Worm (Caenorhabditis elegans): ENCODE measurements around the gene clp-10.

clp-10 gene

ce11 chrIII:62383-62873 is 24.4 kb upstream of the clp-10 start (continued):
- TF ChIP-seq aha-1 (tag; optimal IDR thresholded peaks at IDR 0.05) = no peak
- TF ChIP-seq nhr-90 (tag; optimal IDR thresholded peaks at IDR 0.05; ENCODE audit: poor library complexity) = no peak
- no peak for TF ChIP-seq hlh-17 (GFP tag; optimal IDR thresholded peaks at IDR 0.05; ENCODE audit: borderline replicate concordance)
- TF ChIP-seq tlp-1 (tag; optimal IDR thresholded peaks at IDR 0.05) = no peak
- TF ChIP-seq fkh-10 (GFP tag; optimal IDR thresholded peaks at IDR 0.05) = no peak
- no peak for TF ChIP-seq mep-1 (tag; optimal IDR thresholded peaks at IDR 0.05)
- TF ChIP-seq mef-2 (tag; optimal IDR thresholded peaks at IDR 0.05) = no peak
- no peak for TF ChIP-seq mdl-1 (tag; optimal IDR thresholded peaks at IDR 0.05)
- no peak for TF ChIP-seq ceh-8 (GFP tag; optimal IDR thresholded peaks at IDR 0.05)
- no peak for TF ChIP-seq skn-1 (tag; optimal IDR thresholded peaks at IDR 0.05)
- peak; percentile 45 for TF ChIP-seq lin-14 (GFP tag; optimal IDR thresholded peaks at IDR 0.05)
- no peak for TF ChIP-seq unc-62 (GFP tag; optimal IDR thresholded peaks at IDR 0.05)
- TF ChIP-seq nhr-76 (tag; optimal IDR thresholded peaks at IDR 0.05) = no peak
- TF ChIP-seq pqm-1 (tag; optimal IDR thresholded peaks at IDR 0.05) = no peak
- TF ChIP-seq nhr-71 (tag; optimal IDR thresholded peaks at IDR 0.05) = peak; percentile 37
- TF ChIP-seq xbp-1 (tag; optimal IDR thresholded peaks at IDR 0.05) = no peak
- TF ChIP-seq alr-1 (tag; optimal IDR thresholded peaks at IDR 0.05; ENCODE audit: borderline replicate concordance) = no peak
- TF ChIP-seq fos-1 (tag; optimal IDR thresholded peaks at IDR 0.05) = no peak

- no peak for TF ChIP-seq C04F5.9 (tag; optimal IDR thresholded peaks at IDR 0.05)
- no peak for TF ChIP-seq snpc-4 (tag; optimal IDR thresholded peaks at IDR 0.05)
- no peak for TF ChIP-seq egl-27 (tag; optimal IDR thresholded peaks at IDR 0.05)
- TF ChIP-seq unc-98 (GFP tag; IDR thresholded peaks at IDR 0.05) = no peak
- no peak for TF ChIP-seq nhr-84 (tag; optimal IDR thresholded peaks at IDR 0.05)
- no peak for TF ChIP-seq lin-13 (GFP tag; optimal IDR thresholded peaks at IDR 0.05)
- TF ChIP-seq skn-1 (tag; optimal IDR thresholded peaks at IDR 0.05) = no peak
- TF ChIP-seq mab-9 (GFP tag; IDR thresholded peaks at IDR 0.05) = no peak
- no peak for TF ChIP-seq sox-4 (tag; optimal IDR thresholded peaks at IDR 0.05)
- no peak for TF ChIP-seq tbx-2 (tag; optimal IDR thresholded peaks at IDR 0.05)
- no peak for TF ChIP-seq fkh-4 (tag; optimal IDR thresholded peaks at IDR 0.05; ENCODE audit: borderline replicate concordance)
- no peak for TF ChIP-seq nhr-85 (tag)
- TF ChIP-seq F16B12.6 (tag; optimal IDR thresholded peaks at IDR 0.05) = no peak
- TF ChIP-seq Y116A8C.19 (tag; optimal IDR thresholded peaks at IDR 0.05; ENCODE audit: borderline replicate concordance) = no peak
Observed at ce11 chrIII:61045-61444, 23.0 kb upstream of the clp-10 start, which contains the start of gene btb-5. TSS of gene btb-5 (minus strand) at chrIII:61145.

- TF ChIP-seq lir-3 (tag; optimal IDR thresholded peaks at IDR 0.05; ENCODE audit: poor library complexity) (no peak), Y116A8C.19 (tag; optimal IDR thresholded peaks at IDR 0.05; ENCODE audit: borderline replicate concordance) (no peak), dpl-1 (GFP tag; optimal IDR thresholded peaks at IDR 0.05) (no peak), aha-1 (tag; optimal IDR thresholded peaks at IDR 0.05) (no peak), unc-86 (tag; optimal IDR thresholded peaks at IDR 0.05) (no peak), hpl-2 (GFP tag; optimal IDR thresholded peaks at IDR 0.05) (no peak), zip-4 (GFP tag; optimal IDR thresholded peaks at IDR 0.05) (no peak), elt-3 (tag; optimal IDR thresholded peaks at IDR 0.05) (no peak), nhr-71 (tag; optimal IDR thresholded peaks at IDR 0.05) (no peak), ceh-90 (tag; optimal IDR thresholded peaks at IDR 0.05) (no peak)
Observed at ce11 chrIII:53696-54095, 15.7 kb upstream of the clp-10 start.

ce11 chrIII:51622-52021 is 13.6 kb upstream of the clp-10 start:
- TF ChIP-seq nhr-12 (tag; optimal IDR thresholded peaks at IDR 0.05) = no peak
- no peak for TF ChIP-seq ceh-8 (GFP tag; optimal IDR thresholded peaks at IDR 0.05)
- TF ChIP-seq mab-9 (GFP tag; IDR thresholded peaks at IDR 0.05) = no peak
- TF ChIP-seq nhr-90 (tag; optimal IDR thresholded peaks at IDR 0.05; ENCODE audit: poor library complexity) = no peak
- TF ChIP-seq ceh-88 (GFP tag; IDR thresholded peaks at IDR 0.05) = no peak
- TF ChIP-seq F16B12.6 (tag; optimal IDR thresholded peaks at IDR 0.05) = no peak
- TF ChIP-seq nhr-19 (GFP tag; conservative IDR thresholded peaks at IDR 0.05) = no peak
- TF ChIP-seq nhr-71 (tag; optimal IDR thresholded peaks at IDR 0.05) = no peak
- no peak for TF ChIP-seq unc-98 (GFP tag; IDR thresholded peaks at IDR 0.05)
- TF ChIP-seq snu-23 (GFP tag; optimal IDR thresholded peaks at IDR 0.05) = no peak
- TF ChIP-seq pax-3 (tag; optimal IDR thresholded peaks at IDR 0.05) = no peak
- TF ChIP-seq blmp-1 (tag; optimal IDR thresholded peaks at IDR 0.05) = no peak

All from whole organism, L1 larva.